Fruit fly (Drosophila melanogaster): Measurements from ENCODE around the gene nompB.

- TF ChIP-seq h (GFP tag; optimal IDR thresholded peaks at IDR 0.05): no peak
- TF ChIP-seq fru (GFP tag; optimal IDR thresholded peaks at IDR 0.05): no peak
Measured at dm6 chr2L:21617949-21618348, 28.7 kb upstream of the nompB start.

Measured in whole organism, wandering third instar larva.